Comparison of ENCODE assay signal across 1 fruit fly cellular context in genomic region chrX:18644890-18645289, dm6.
TF ChIP-seq lines count a peak whose summit lies in the region.

No protein-coding gene starts in this region.

TF ChIP-seq in whole organism, embryonic, 481 proteins besides CTCF, POLR2A, EP300 and RAD21 (continued from another document and continues in another):
- TF ChIP-seq unc-4 (GFP tag; IDR thresholded peaks at IDR 0.05; lab: Robert Waterston, UW; ENCODE audit: partially characterized antibody), result no peak
- peak; percentile 76 for TF ChIP-seq CG1647 (GFP tag; optimal IDR thresholded peaks at IDR 0.05; lab: Kevin White, UChicago)
- TF ChIP-seq Dad (GFP tag; optimal IDR thresholded peaks at IDR 0.05; lab: Kevin White, UChicago), result no peak
- TF ChIP-seq CG5953 (GFP tag; IDR thresholded peaks at IDR 0.05; lab: Robert Waterston, UW), result peak; percentile 66; the same call in 1 of the 2 replicates
- TF ChIP-seq pfk (GFP tag; optimal IDR thresholded peaks at IDR 0.05; lab: Kevin White, UChicago), result no peak
- peak; percentile 81 for TF ChIP-seq nerfin-1 (tag; optimal IDR thresholded peaks at IDR 0.05; lab: Kevin White, UChicago)
- TF ChIP-seq CG10147 (GFP tag; optimal IDR thresholded peaks at IDR 0.05; lab: Kevin White, UChicago), result peak; percentile 60
- TF ChIP-seq CG31365 (tag; optimal IDR thresholded peaks at IDR 0.05; lab: Kevin White, UChicago), result peak; percentile 62
- TF ChIP-seq CG15479 (GFP tag; optimal IDR thresholded peaks at IDR 0.05; lab: Kevin White, UChicago), result no peak
- TF ChIP-seq Mes4 (GFP tag; optimal IDR thresholded peaks at IDR 0.05; lab: Kevin White, UChicago), result peak; percentile 68
- TF ChIP-seq Mrtf (GFP tag; IDR thresholded peaks at IDR 0.05; lab: Robert Waterston, UW), result peak; percentile 62; the same call in 2 of the 3 replicates
- TF ChIP-seq dpn (GFP tag; optimal IDR thresholded peaks at IDR 0.05; lab: Kevin White, UChicago), result peak; percentile 69 to 79
- TF ChIP-seq Hr51 (GFP tag; optimal IDR thresholded peaks at IDR 0.05; lab: Kevin White, UChicago), result peak; percentile 66 to 88
- TF ChIP-seq cg (GFP tag; optimal IDR thresholded peaks at IDR 0.05; lab: Kevin White, UChicago), result no peak
- peak; percentile 39 for TF ChIP-seq CG30431 (GFP tag; optimal IDR thresholded peaks at IDR 0.05; lab: Kevin White, UChicago)
- TF ChIP-seq CG10543 (GFP tag; optimal IDR thresholded peaks at IDR 0.05; lab: Kevin White, UChicago), result peak; percentile 79
- no peak for TF ChIP-seq tna (GFP tag; IDR thresholded peaks at IDR 0.05; lab: Robert Waterston, UW; ENCODE audit: partially characterized antibody)
- peak; percentile 52; the same call in 1 of the 2 replicates for TF ChIP-seq Awh (GFP tag; IDR thresholded peaks at IDR 0.05; lab: Robert Waterston, UW)
- TF ChIP-seq CG8478 (optimal IDR thresholded peaks at IDR 0.05; lab: Kevin White, UChicago), result no peak
- peak; percentile 67 for TF ChIP-seq CHES-1-like (GFP tag; optimal IDR thresholded peaks at IDR 0.05; lab: Kevin White, UChicago)
- TF ChIP-seq CG3995 (GFP tag; optimal IDR thresholded peaks at IDR 0.05; lab: Kevin White, UChicago), result peak; percentile 41
- peak; percentile 31 for TF ChIP-seq CG2116 (GFP tag; optimal IDR thresholded peaks at IDR 0.05; lab: Kevin White, UChicago)
- no peak for TF ChIP-seq CG4282 (GFP tag; optimal IDR thresholded peaks at IDR 0.05; lab: Kevin White, UChicago)
- peak; percentile 74 for TF ChIP-seq mam (GFP tag; optimal IDR thresholded peaks at IDR 0.05; lab: Kevin White, UChicago)
- TF ChIP-seq CG4730 (GFP tag; IDR thresholded peaks at IDR 0.05; lab: Robert Waterston, UW), result peak; percentile 48
- no peak for TF ChIP-seq jigr1 (GFP tag; IDR thresholded peaks at IDR 0.05; lab: Robert Waterston, UW)
- TF ChIP-seq mld (GFP tag; IDR thresholded peaks at IDR 0.05; lab: Robert Waterston, UW; ENCODE audit: partially characterized antibody), result no peak
- no peak for TF ChIP-seq CG14965 (GFP tag; optimal IDR thresholded peaks at IDR 0.05; lab: Kevin White, UChicago; ENCODE audit: borderline replicate concordance)
- no peak for TF ChIP-seq trh (GFP tag; optimal IDR thresholded peaks at IDR 0.05; lab: Kevin White, UChicago)
- TF ChIP-seq sqz (GFP tag; optimal IDR thresholded peaks at IDR 0.05; lab: Kevin White, UChicago), result peak; percentile 84
- TF ChIP-seq Hey (tag; optimal IDR thresholded peaks at IDR 0.05; lab: Kevin White, UChicago), result peak; percentile 34
- peak; percentile 59 for TF ChIP-seq CG8281 (tag; optimal IDR thresholded peaks at IDR 0.05; lab: Kevin White, UChicago)
- peak; percentile 69 for TF ChIP-seq E2f1 (GFP tag; IDR thresholded peaks at IDR 0.05; lab: Robert Waterston, UW)
- TF ChIP-seq CG7556 (GFP tag; optimal IDR thresholded peaks at IDR 0.05; lab: Kevin White, UChicago), result peak; percentile 75
- no peak for TF ChIP-seq CG9797 (GFP tag; optimal IDR thresholded peaks at IDR 0.05; lab: Kevin White, UChicago)
- peak; percentile 43; the same call in 1 of the 2 replicates for TF ChIP-seq MBD-R2 (GFP tag; IDR thresholded peaks at IDR 0.05; lab: Robert Waterston, UW)
- peak; percentile 68 for TF ChIP-seq dmrt11E (tag; optimal IDR thresholded peaks at IDR 0.05; lab: Kevin White, UChicago)
- peak; percentile 50 for TF ChIP-seq CG10431 (GFP tag; optimal IDR thresholded peaks at IDR 0.05; lab: Kevin White, UChicago)
- peak; percentile 49 for TF ChIP-seq wek (GFP tag; optimal IDR thresholded peaks at IDR 0.05; lab: Kevin White, UChicago)
- TF ChIP-seq onecut (GFP tag; IDR thresholded peaks at IDR 0.05; lab: Robert Waterston, UW), result peak; percentile 67
- peak; percentile 56 for TF ChIP-seq trem (tag; optimal IDR thresholded peaks at IDR 0.05; lab: Kevin White, UChicago)
- TF ChIP-seq tgo (GFP tag; IDR thresholded peaks at IDR 0.05; lab: Robert Waterston, UW), result peak; percentile 79
- TF ChIP-seq CG8388 (GFP tag; optimal IDR thresholded peaks at IDR 0.05; lab: Kevin White, UChicago), result peak; percentile 84
- TF ChIP-seq Sry-β (GFP tag; optimal IDR thresholded peaks at IDR 0.05; lab: Kevin White, UChicago), result no peak
- peak; percentile 88 for TF ChIP-seq lilli (GFP tag; optimal IDR thresholded peaks at IDR 0.05; lab: Kevin White, UChicago)
- peak; percentile 62 for TF ChIP-seq CG33213 (GFP tag; optimal IDR thresholded peaks at IDR 0.05; lab: Kevin White, UChicago)
- peak; percentile 78 for TF ChIP-seq HHEX (GFP tag; optimal IDR thresholded peaks at IDR 0.05; lab: Kevin White, UChicago)
- no peak for TF ChIP-seq CG42726 (GFP tag; IDR thresholded peaks at IDR 0.05; lab: Robert Waterston, UW; ENCODE audit: partially characterized antibody)
- peak; percentile 65 for TF ChIP-seq ssp (GFP tag; IDR thresholded peaks at IDR 0.05; lab: Robert Waterston, UW)
- no peak for TF ChIP-seq Trl (optimal IDR thresholded peaks at IDR 0.05; lab: Kevin White, UChicago)
- peak; percentile 75 for TF ChIP-seq Trl (GFP tag; optimal IDR thresholded peaks at IDR 0.05; lab: Kevin White, UChicago)
- TF ChIP-seq sug (tag; optimal IDR thresholded peaks at IDR 0.05; lab: Kevin White, UChicago), result peak; percentile 75
- no peak for TF ChIP-seq yki (optimal IDR thresholded peaks at IDR 0.05; lab: Kevin White, UChicago)
- peak; percentile 45 for TF ChIP-seq tup (GFP tag; optimal IDR thresholded peaks at IDR 0.05; lab: Kevin White, UChicago)
- TF ChIP-seq HLH3B (GFP tag; IDR thresholded peaks at IDR 0.05; lab: Robert Waterston, UW), result peak; percentile 80
- TF ChIP-seq CG5245 (GFP tag; optimal IDR thresholded peaks at IDR 0.05; lab: Kevin White, UChicago), result peak; percentile 74
- peak; percentile 52 for TF ChIP-seq Hmx (GFP tag; optimal IDR thresholded peaks at IDR 0.05; lab: Kevin White, UChicago)
- peak; percentile 75 for TF ChIP-seq CrebB (tag; optimal IDR thresholded peaks at IDR 0.05; lab: Kevin White, UChicago)
- peak; percentile 60; the same call in 1 of the 2 replicates for TF ChIP-seq rib (GFP tag; IDR thresholded peaks at IDR 0.05; lab: Robert Waterston, UW)
- TF ChIP-seq zfh1 (GFP tag; IDR thresholded peaks at IDR 0.05; lab: Robert Waterston, UW), result peak; percentile 79
- peak; percentile 62 for TF ChIP-seq CG9437 (GFP tag; optimal IDR thresholded peaks at IDR 0.05; lab: Kevin White, UChicago)
- no peak for TF ChIP-seq tll (GFP tag; optimal IDR thresholded peaks at IDR 0.05; lab: Kevin White, UChicago)
- peak; percentile 53 for TF ChIP-seq sens-2 (GFP tag; IDR thresholded peaks at IDR 0.05; lab: Robert Waterston, UW)
- TF ChIP-seq CG17612 (GFP tag; IDR thresholded peaks at IDR 0.05; lab: Robert Waterston, UW), result no peak
- TF ChIP-seq disco-r (GFP tag; optimal IDR thresholded peaks at IDR 0.05; lab: Kevin White, UChicago), result peak; percentile 58
- TF ChIP-seq Scr (GFP tag; IDR thresholded peaks at IDR 0.05; lab: Robert Waterston, UW; ENCODE audit: partially characterized antibody), result no peak
- TF ChIP-seq Hr3 (GFP tag; optimal IDR thresholded peaks at IDR 0.05; lab: Kevin White, UChicago), result peak; percentile 69
- TF ChIP-seq BEAF-32 (GFP tag; optimal IDR thresholded peaks at IDR 0.05; lab: Kevin White, UChicago), result no peak
- peak; percentile 50 for TF ChIP-seq CG18764 (GFP tag; optimal IDR thresholded peaks at IDR 0.05; lab: Kevin White, UChicago)
- TF ChIP-seq CG13296 (GFP tag; optimal IDR thresholded peaks at IDR 0.05; lab: Kevin White, UChicago), result peak; percentile 87
- TF ChIP-seq Oli (tag; optimal IDR thresholded peaks at IDR 0.05; lab: Kevin White, UChicago), result peak; percentile 90
- peak; percentile 85 for TF ChIP-seq Med (GFP tag; lab: Kevin White, UChicago)
- no peak for TF ChIP-seq hkb (optimal IDR thresholded peaks at IDR 0.05; lab: Kevin White, UChicago)
- TF ChIP-seq hkb (GFP tag; IDR thresholded peaks at IDR 0.05; lab: Robert Waterston, UW), result peak; percentile 82
- peak; percentile 62; the same call in 1 of the 3 replicates for TF ChIP-seq ase (GFP tag; IDR thresholded peaks at IDR 0.05; lab: Robert Waterston, UW)
- no peak for TF ChIP-seq CG2199 (GFP tag; IDR thresholded peaks at IDR 0.05; lab: Robert Waterston, UW)
- TF ChIP-seq Elba2 (GFP tag; optimal IDR thresholded peaks at IDR 0.05; lab: Kevin White, UChicago), result no peak
- TF ChIP-seq danr (GFP tag; IDR thresholded peaks at IDR 0.05; lab: Robert Waterston, UW), result peak; percentile 37; the same call in 1 of the 2 replicates
- TF ChIP-seq Abd-B (GFP tag; optimal IDR thresholded peaks at IDR 0.05; lab: Kevin White, UChicago), result no peak
- peak; percentile 48 for TF ChIP-seq Myb (GFP tag; optimal IDR thresholded peaks at IDR 0.05; lab: Kevin White, UChicago)
- no peak for TF ChIP-seq lov (optimal IDR thresholded peaks at IDR 0.05; lab: Kevin White, UChicago)
- 0 out of 3 replicates have a peak, but pooled peaks have one; percentile 14 for TF ChIP-seq lov (GFP tag; IDR thresholded peaks at IDR 0.05; lab: Robert Waterston, UW)
- TF ChIP-seq dysf (GFP tag; IDR thresholded peaks at IDR 0.05; lab: Robert Waterston, UW), result peak; percentile 85
- TF ChIP-seq dan (GFP tag; IDR thresholded peaks at IDR 0.05; lab: Robert Waterston, UW), result no peak
- peak; percentile 74; the same call in 1 of the 2 replicates for TF ChIP-seq CG3847 (GFP tag; IDR thresholded peaks at IDR 0.05; lab: Robert Waterston, UW)
- no peak for TF ChIP-seq bigmax (GFP tag; optimal IDR thresholded peaks at IDR 0.05; lab: Kevin White, UChicago)
- peak; percentile 90 for TF ChIP-seq CG13424 (tag; optimal IDR thresholded peaks at IDR 0.05; lab: Kevin White, UChicago)
- peak; percentile 59; the same call in 1 of the 2 replicates for TF ChIP-seq CG32767 (GFP tag; IDR thresholded peaks at IDR 0.05; lab: Robert Waterston, UW)
- peak; percentile 89 for TF ChIP-seq tap (tag; optimal IDR thresholded peaks at IDR 0.05; lab: Kevin White, UChicago)
- peak; percentile 80 for TF ChIP-seq ems (GFP tag; optimal IDR thresholded peaks at IDR 0.05; lab: Kevin White, UChicago)
- peak; percentile 96 for TF ChIP-seq sens (GFP tag; lab: Kevin White, UChicago)
- TF ChIP-seq da (GFP tag; optimal IDR thresholded peaks at IDR 0.05; lab: Kevin White, UChicago), result no peak
- TF ChIP-seq Side (GFP tag; optimal IDR thresholded peaks at IDR 0.05; lab: Kevin White, UChicago), result peak; percentile 66
- TF ChIP-seq lola (GFP tag; optimal IDR thresholded peaks at IDR 0.05; lab: Kevin White, UChicago), result peak in 1 of 3 experiments; percentile 69
- TF ChIP-seq CkIIα-i1 (GFP tag; IDR thresholded peaks at IDR 0.05; lab: Robert Waterston, UW), result no peak
- TF ChIP-seq CG3065 (GFP tag; optimal IDR thresholded peaks at IDR 0.05; lab: Kevin White, UChicago), result no peak
- peak; percentile 74 for TF ChIP-seq Gug (GFP tag; IDR thresholded peaks at IDR 0.05; lab: Robert Waterston, UW)
- TF ChIP-seq repo (GFP tag; optimal IDR thresholded peaks at IDR 0.05; lab: Kevin White, UChicago), result peak; percentile 60
- peak; percentile 69 for TF ChIP-seq scrt (GFP tag; optimal IDR thresholded peaks at IDR 0.05; lab: Kevin White, UChicago)
- TF ChIP-seq Atf6 (GFP tag; IDR thresholded peaks at IDR 0.05; lab: Robert Waterston, UW), result peak; percentile 76
- TF ChIP-seq Ravus (GFP tag; IDR thresholded peaks at IDR 0.05; lab: Robert Waterston, UW), result peak; percentile 35
- TF ChIP-seq lbe (GFP tag; optimal IDR thresholded peaks at IDR 0.05; lab: Kevin White, UChicago), result peak; percentile 54
- TF ChIP-seq klu (GFP tag; IDR thresholded peaks at IDR 0.05; lab: Robert Waterston, UW), result peak; percentile 20; the same call in 1 of the 2 replicates
- TF ChIP-seq Xrp1 (GFP tag; IDR thresholded peaks at IDR 0.05; lab: Robert Waterston, UW), result peak; percentile 81
- 0 out of 2 replicates have a peak, but pooled peaks have one; percentile 22 for TF ChIP-seq Lim3 (GFP tag; IDR thresholded peaks at IDR 0.05; lab: Robert Waterston, UW)
- peak; percentile 58 for TF ChIP-seq tx (GFP tag; optimal IDR thresholded peaks at IDR 0.05; lab: Kevin White, UChicago)
- TF ChIP-seq otp (GFP tag; IDR thresholded peaks at IDR 0.05; lab: Robert Waterston, UW), result 0 out of 3 replicates have a peak, but pooled peaks have one; percentile 56
- TF ChIP-seq CG14667 (GFP tag; IDR thresholded peaks at IDR 0.05; lab: Robert Waterston, UW), result peak; percentile 42; the same call in 1 of the 2 replicates
- TF ChIP-seq z (GFP tag; IDR thresholded peaks at IDR 0.05; lab: Robert Waterston, UW), result no peak
- TF ChIP-seq schlank (tag; optimal IDR thresholded peaks at IDR 0.05; lab: Kevin White, UChicago), result peak; percentile 65
- peak; percentile 76 for TF ChIP-seq ranshi (GFP tag; IDR thresholded peaks at IDR 0.05; lab: Robert Waterston, UW)
- TF ChIP-seq Ptx1 (GFP tag; IDR thresholded peaks at IDR 0.05; lab: Robert Waterston, UW), result peak; percentile 81
- peak; percentile 76 for TF ChIP-seq odd (GFP tag; optimal IDR thresholded peaks at IDR 0.05; lab: Kevin White, UChicago)
- TF ChIP-seq pb (GFP tag; optimal IDR thresholded peaks at IDR 0.05; lab: Kevin White, UChicago), result no peak
- TF ChIP-seq Stat92E (GFP tag; optimal IDR thresholded peaks at IDR 0.05; lab: Kevin White, UChicago), result no peak
- peak; percentile 72 for TF ChIP-seq CG18619 (GFP tag; optimal IDR thresholded peaks at IDR 0.05; lab: Kevin White, UChicago)
- TF ChIP-seq chn (GFP tag; optimal IDR thresholded peaks at IDR 0.05; lab: Kevin White, UChicago), result peak; percentile 75
- TF ChIP-seq CG7987 (GFP tag; optimal IDR thresholded peaks at IDR 0.05; lab: Kevin White, UChicago), result peak; percentile 62
- TF ChIP-seq pum (GFP tag; optimal IDR thresholded peaks at IDR 0.05; lab: Kevin White, UChicago), result peak; percentile 70
- no peak for TF ChIP-seq zf30C (GFP tag; optimal IDR thresholded peaks at IDR 0.05; lab: Kevin White, UChicago)
- TF ChIP-seq CG7745 (tag; optimal IDR thresholded peaks at IDR 0.05; lab: Kevin White, UChicago), result no peak
- TF ChIP-seq row (GFP tag; IDR thresholded peaks at IDR 0.05; lab: Robert Waterston, UW), result peak; percentile 87
- TF ChIP-seq sr (GFP tag; IDR thresholded peaks at IDR 0.05; lab: Robert Waterston, UW), result 0 out of 3 replicates have a peak, but pooled peaks have one; percentile 28
- peak; percentile 69 for TF ChIP-seq CG10274 (GFP tag; optimal IDR thresholded peaks at IDR 0.05; lab: Kevin White, UChicago)
- peak; percentile 66 for TF ChIP-seq ttk (GFP tag; IDR thresholded peaks at IDR 0.05; lab: Robert Waterston, UW)
- peak; percentile 60 for TF ChIP-seq CG8290 (GFP tag; optimal IDR thresholded peaks at IDR 0.05; lab: Kevin White, UChicago)
- peak in 1 of 2 experiments; percentile 89 for TF ChIP-seq CG8290 (tag; optimal IDR thresholded peaks at IDR 0.05; lab: Kevin White, UChicago)
- TF ChIP-seq Nf-YA (GFP tag; IDR thresholded peaks at IDR 0.05; lab: Robert Waterston, UW), result peak; percentile 62; the same call in 1 of the 2 replicates
- TF ChIP-seq Deaf1 (tag; optimal IDR thresholded peaks at IDR 0.05; lab: Kevin White, UChicago), result peak; percentile 58
- peak; percentile 72; the same call in 2 of the 3 replicates for TF ChIP-seq CG11695 (GFP tag; IDR thresholded peaks at IDR 0.05; lab: Robert Waterston, UW)
- peak; percentile 65 for TF ChIP-seq CG10267 (tag; optimal IDR thresholded peaks at IDR 0.05; lab: Kevin White, UChicago)
